Fruit fly (Drosophila melanogaster) whole organism, prepupa: ENCODE results near the gene Tcs6.

ENCODE experiments used
- Blimp-1 ChIP-seq: fragments of 200-800 bp; sonication (Bioruptor generic); optimal IDR thresholded peaks from 3 replicates; lab custom pipeline; 2017; ENCODE audit warnings: missing biosample characterization, missing genetic modification characterization, mild to moderate bottlenecking, moderate library complexity, missing genetic modification reagents
- CG10631 ChIP-seq: fragments of 200-800 bp; sonication (Bioruptor generic); optimal IDR thresholded peaks from 2 replicates; lab custom pipeline; 2016; ENCODE audit warnings: missing biosample characterization, missing genetic modification characterization
- CG11294 ChIP-seq: fragments of 200-800 bp; sonication (Bioruptor generic); IDR thresholded peaks from 2 replicates; pipeline ENCODE4 v1.3.6; 2022; ENCODE audit warnings: missing biosample characterization, missing genetic modification characterization
- CG11762 ChIP-seq: fragments of 200-800 bp; sonication (Bioruptor generic); optimal IDR thresholded peaks from 3 replicates; lab custom pipeline; 2016; ENCODE audit warnings: missing biosample characterization, missing genetic modification characterization; ENCODE audit not compliant: insufficient read depth
- CG1621 ChIP-seq: fragments of 200-800 bp; sonication (Bioruptor generic); optimal IDR thresholded peaks from 3 replicates; lab custom pipeline; 2018; ENCODE audit warnings: missing biosample characterization, mild to moderate bottlenecking, missing genetic modification characterization
- CG3032 ChIP-seq: fragments of 200-800 bp; optimal IDR thresholded peaks from 2 replicates; lab custom pipeline; 2019; ENCODE audit warnings: missing biosample characterization, mild to moderate bottlenecking, missing genetic modification characterization, moderate library complexity
- CG34406 ChIP-seq: fragments of 200-800 bp; sonication (Bioruptor generic); optimal IDR thresholded peaks from 3 replicates; lab custom pipeline; 2016; ENCODE audit warnings: missing biosample characterization, missing genetic modification characterization
- CG4318 ChIP-seq: fragments of 200-800 bp; sonication (Bioruptor generic); optimal IDR thresholded peaks from 3 replicates; lab custom pipeline; 2017; ENCODE audit warnings: missing biosample characterization, mild to moderate bottlenecking, missing genetic modification characterization
- CG6163 ChIP-seq: fragments of 200-800 bp; sonication (Bioruptor generic); IDR thresholded peaks from 3 replicates; pipeline ENCODE4 v1.3.6; 2022; ENCODE audit warnings: missing biosample characterization, missing genetic modification characterization
- CG6276 ChIP-seq: fragments of 200-800 bp; sonication (Bioruptor generic); optimal IDR thresholded peaks from 2 replicates; lab custom pipeline; 2017; ENCODE audit warnings: missing biosample characterization, mild to moderate bottlenecking, missing genetic modification characterization
- CG6854 ChIP-seq: fragments of 200-800 bp; sonication (Bioruptor generic); optimal IDR thresholded peaks from 2 replicates; lab custom pipeline; 2017; ENCODE audit warnings: missing biosample characterization, mild to moderate bottlenecking, missing genetic modification characterization
- CG8319 ChIP-seq: fragments of 200-800 bp; sonication (Bioruptor generic); optimal IDR thresholded peaks from 3 replicates; lab custom pipeline; 2016; ENCODE audit warnings: missing biosample characterization, missing genetic modification characterization
- CG9139 ChIP-seq: fragments of 200-800 bp; sonication (Bioruptor generic); optimal IDR thresholded peaks from 3 replicates; lab custom pipeline; 2017; ENCODE audit warnings: missing biosample characterization, mild to moderate bottlenecking, missing genetic modification characterization
- Eip78C ChIP-seq: fragments of 200-800 bp; sonication (Bioruptor generic); peaks from one replicate; lab custom pipeline; 2016; ENCODE audit warnings: missing biosample characterization, missing genetic modification characterization
- Eip93F ChIP-seq: fragments of 200-800 bp; sonication (Bioruptor generic); optimal IDR thresholded peaks from 2 replicates; lab custom pipeline; 2016; ENCODE audit warnings: missing biosample characterization, mild to moderate bottlenecking, missing genetic modification characterization
- Ets21C ChIP-seq: fragments of 200-800 bp; sonication (Bioruptor generic); optimal IDR thresholded peaks from 3 replicates; lab custom pipeline; 2016; ENCODE audit warnings: missing biosample characterization, missing genetic modification characterization
- Ets96B ChIP-seq: fragments of 200-800 bp; optimal IDR thresholded peaks from 2 replicates; lab custom pipeline; 2019; ENCODE audit warnings: missing biosample characterization, mild to moderate bottlenecking, missing genetic modification characterization, moderate library complexity
- Lpt ChIP-seq: fragments of 200-800 bp; sonication (Bioruptor generic); optimal IDR thresholded peaks from 3 replicates; lab custom pipeline; 2016; ENCODE audit warnings: missing biosample characterization, missing genetic modification characterization
- Met ChIP-seq: fragments of 200-800 bp; sonication (Bioruptor generic); optimal IDR thresholded peaks from 3 replicates; lab custom pipeline; 2016; ENCODE audit warnings: missing biosample characterization, missing genetic modification characterization
- Sox102F ChIP-seq: fragments of 200-800 bp; sonication (Bioruptor generic); optimal IDR thresholded peaks from 2 replicates; lab custom pipeline; 2016; ENCODE audit warnings: missing biosample characterization, mild to moderate bottlenecking, missing genetic modification characterization
- Sox14 ChIP-seq: fragments of 200-800 bp; sonication (Bioruptor generic); optimal IDR thresholded peaks from 3 replicates; lab custom pipeline; 2016; ENCODE audit warnings: missing biosample characterization, missing genetic modification characterization
- Sox15 ChIP-seq: fragments of 200-800 bp; sonication (Bioruptor generic); optimal IDR thresholded peaks from 3 replicates; lab custom pipeline; 2016; ENCODE audit warnings: missing biosample characterization, missing genetic modification characterization
- achi ChIP-seq: fragments of 200-800 bp; sonication (Bioruptor generic); optimal IDR thresholded peaks from 3 replicates; lab custom pipeline; 2016; ENCODE audit warnings: missing biosample characterization, missing genetic modification characterization
- acj6 ChIP-seq: fragments of 200-800 bp; sonication (Bioruptor generic); optimal IDR thresholded peaks from 3 replicates; lab custom pipeline; 2016; ENCODE audit warnings: missing biosample characterization, missing genetic modification characterization
- cyc ChIP-seq: fragments of 200-800 bp; sonication (Bioruptor generic); optimal IDR thresholded peaks from 3 replicates; lab custom pipeline; 2016; ENCODE audit warnings: missing biosample characterization, missing genetic modification characterization
- dsx ChIP-seq: fragments of 200-800 bp; optimal IDR thresholded peaks from 3 replicates; lab custom pipeline; 2019; ENCODE audit warnings: missing biosample characterization, mild to moderate bottlenecking, missing genetic modification characterization, moderate library complexity; ENCODE audit not compliant: poor library complexity, severe bottlenecking
- esn ChIP-seq: fragments of 200-800 bp; sonication (Bioruptor generic); optimal IDR thresholded peaks from 2 replicates; lab custom pipeline; 2016; ENCODE audit warnings: missing biosample characterization, mild to moderate bottlenecking, missing genetic modification characterization, moderate library complexity
- net ChIP-seq: fragments of 200-800 bp; sonication (Bioruptor generic); optimal IDR thresholded peaks from 3 replicates; lab custom pipeline; 2016; ENCODE audit warnings: missing biosample characterization, missing genetic modification characterization
- pdm3 ChIP-seq: fragments of 200-800 bp; sonication (Bioruptor generic); optimal IDR thresholded peaks from 3 replicates; lab custom pipeline; 2016; ENCODE audit warnings: missing biosample characterization, missing genetic modification characterization
- salr ChIP-seq, 2 experiments: fragments of 200-800 bp; sonication (Bioruptor generic); optimal IDR thresholded peaks; 3 replicates each; lab custom pipeline; 2016 to 2018; ENCODE audit warnings: missing biosample characterization in 2 of 2, missing genetic modification characterization in 2 of 2, mild to moderate bottlenecking in 1 of 2
- topi ChIP-seq: fragments of 200-800 bp; sonication (Bioruptor generic); optimal IDR thresholded peaks from 3 replicates; lab custom pipeline; 2016; ENCODE audit warnings: missing biosample characterization, missing genetic modification characterization
- vri ChIP-seq: fragments of 200-800 bp; sonication (Bioruptor generic); optimal IDR thresholded peaks from 3 replicates; lab custom pipeline; 2016; ENCODE audit warnings: missing biosample characterization, mild to moderate bottlenecking, missing genetic modification characterization

The Tcs6 gene

DNA sequence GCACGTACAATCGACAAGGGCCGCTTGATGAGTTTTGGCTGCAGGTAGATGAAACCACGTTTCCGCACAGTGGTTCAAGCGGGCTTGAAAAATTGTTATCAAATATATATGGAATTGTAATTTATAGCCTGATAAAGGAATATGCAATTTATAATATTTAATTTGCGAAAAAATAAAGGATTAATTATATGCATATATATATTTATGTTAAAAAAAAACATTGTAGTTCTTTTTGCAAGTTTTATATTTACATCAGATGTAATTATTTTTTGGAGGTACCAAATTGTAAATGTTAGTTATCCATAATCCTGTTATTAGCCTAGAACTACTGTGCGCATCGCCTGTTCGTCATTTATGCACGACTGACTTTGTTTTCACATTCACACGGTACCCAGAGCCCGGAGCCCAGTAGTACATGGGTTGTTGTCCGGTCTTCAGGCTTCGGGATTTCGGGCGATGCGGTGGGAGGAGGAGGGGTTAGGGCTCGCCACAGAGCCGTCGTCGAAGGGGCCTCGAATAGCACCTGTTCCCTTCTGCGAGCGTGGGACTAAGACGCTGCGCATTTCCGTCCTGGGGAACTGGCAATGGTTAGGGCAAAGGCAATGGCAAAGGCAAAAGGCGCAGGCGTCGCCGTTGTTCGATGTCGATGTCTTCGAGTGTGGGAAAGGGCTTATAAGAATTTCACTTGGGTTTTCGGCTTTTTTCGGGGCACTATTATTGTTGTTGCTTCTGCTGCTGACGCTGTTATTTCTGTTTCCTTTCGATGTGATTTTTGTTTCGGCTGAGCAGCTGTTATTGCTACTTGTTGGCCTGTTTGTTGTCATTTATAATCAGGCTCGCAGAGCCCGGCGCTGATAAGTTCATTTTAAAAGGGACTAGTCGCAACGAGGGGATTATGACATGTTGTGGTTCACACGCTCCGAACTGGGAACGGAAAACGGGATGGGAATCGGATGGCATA lies 40.0 kb downstream of the Tcs6 start (continued):
- TF ChIP-seq topi: peak; percentile 84
- peak; percentile 91 for TF ChIP-seq CG9139 (GFP tag; lab: Kevin White, UChicago)
- peak; percentile 75 for TF ChIP-seq CG6276
- peak; percentile 69 for TF ChIP-seq pdm3
- peak; percentile 70 for TF ChIP-seq Sox14 (GFP tag; lab: Kevin White, UChicago)
- peak; percentile 94 for TF ChIP-seq CG34406 (GFP tag; lab: Kevin White, UChicago)
- peak; percentile 81 for TF ChIP-seq CG4318 (GFP tag; lab: Kevin White, UChicago)
- peak; percentile 90 for TF ChIP-seq net (GFP tag; lab: Kevin White, UChicago)
- peak; percentile 81 for TF ChIP-seq CG11762 (GFP tag; lab: Kevin White, UChicago)
- TF ChIP-seq Sox102F: peak; percentile 82
- TF ChIP-seq Met (GFP tag; lab: Kevin White, UChicago): peak; percentile 84
- TF ChIP-seq esn (GFP tag; lab: Kevin White, UChicago): peak; percentile 92
- peak; percentile 64 for TF ChIP-seq vri (GFP tag; lab: Kevin White, UChicago)
- TF ChIP-seq Eip93F (GFP tag; lab: Kevin White, UChicago): peak; percentile 56
- TF ChIP-seq acj6 (GFP tag; lab: Kevin White, UChicago): peak; percentile 92
- peak; percentile 90 for TF ChIP-seq CG6854 (GFP tag; lab: Kevin White, UChicago)
- peak; percentile 95 for TF ChIP-seq CG3032 (tag; lab: Kevin White, UChicago)

DNA sequence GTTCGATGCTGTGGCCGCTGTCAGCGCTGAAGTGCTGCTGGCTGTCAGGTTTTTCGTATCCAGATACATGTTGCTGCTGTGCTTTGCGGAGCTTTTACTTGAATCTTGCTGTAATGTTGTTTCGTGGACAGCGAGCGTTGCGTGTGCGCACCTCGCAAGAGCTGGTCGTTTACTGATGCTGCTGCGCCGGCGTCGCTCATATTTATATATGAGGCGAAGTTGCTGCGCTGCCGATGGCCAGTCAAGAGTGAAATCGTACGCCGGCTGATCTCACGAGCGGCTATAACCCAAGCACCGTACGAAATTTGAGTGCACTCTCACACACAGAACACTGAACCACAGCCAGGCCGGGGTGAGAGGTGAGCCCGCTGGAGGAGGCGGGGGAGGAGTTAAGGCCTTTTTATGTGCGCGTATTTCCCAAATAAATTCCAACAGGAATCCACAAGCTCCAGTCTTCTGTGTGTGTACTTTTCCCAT lies 40.7 kb downstream of the Tcs6 start:
- 0 out of 3 replicates have a peak, but pooled peaks have one; percentile 27 for TF ChIP-seq CG6163 (GFP tag; lab: Robert Waterston, UW)
- TF ChIP-seq Lpt (GFP tag; lab: Kevin White, UChicago): no peak

DNA sequence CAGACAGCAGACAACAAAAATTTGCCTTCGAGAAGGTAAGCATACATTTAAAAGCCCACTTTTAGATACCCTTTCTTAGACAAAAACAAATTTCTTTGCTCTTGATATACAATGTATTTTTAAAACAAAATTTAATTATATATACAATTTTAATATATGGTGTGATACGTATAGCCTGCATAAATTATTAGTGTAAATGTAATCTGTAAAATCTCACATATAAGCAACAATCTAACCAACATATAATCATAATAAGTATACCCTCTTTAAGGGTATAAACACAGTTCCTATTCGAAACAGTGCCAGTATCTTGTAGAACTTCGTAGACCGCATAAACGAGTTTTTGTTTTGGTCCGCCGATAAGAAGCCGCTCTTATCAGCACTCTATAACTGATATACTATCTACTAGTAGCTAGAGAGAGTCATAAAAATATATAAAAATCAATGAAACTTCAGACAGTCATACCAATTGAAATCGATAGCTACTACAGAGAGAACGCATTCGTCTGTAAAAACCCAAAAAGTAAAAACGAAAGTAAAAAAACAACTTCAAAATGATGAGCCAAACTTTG lies 43.7 kb downstream of the Tcs6 start, which contains the start of gene Kaz-m1:
Gene Kaz-m1 (plus strand): TSS at position 460 of the 572 bp plus-strand sequence.
- peak; percentile 22 for TF ChIP-seq dsx
- peak; percentile 27 for TF ChIP-seq Eip78C
- TF ChIP-seq CG10631 (GFP tag; lab: Kevin White, UChicago): peak; percentile 28
- TF ChIP-seq Blimp-1 (GFP tag; lab: Kevin White, UChicago): no peak
- TF ChIP-seq esn (GFP tag; lab: Kevin White, UChicago): no peak
- no peak for TF ChIP-seq achi (GFP tag; lab: Kevin White, UChicago)
- peak; percentile 29 for TF ChIP-seq CG3032 (tag; lab: Kevin White, UChicago)
- TF ChIP-seq Ets96B: peak; percentile 22
- TF ChIP-seq CG1621 (tag; lab: Kevin White, UChicago): no peak
- TF ChIP-seq, all 60 proteins: peak for 5

DNA sequence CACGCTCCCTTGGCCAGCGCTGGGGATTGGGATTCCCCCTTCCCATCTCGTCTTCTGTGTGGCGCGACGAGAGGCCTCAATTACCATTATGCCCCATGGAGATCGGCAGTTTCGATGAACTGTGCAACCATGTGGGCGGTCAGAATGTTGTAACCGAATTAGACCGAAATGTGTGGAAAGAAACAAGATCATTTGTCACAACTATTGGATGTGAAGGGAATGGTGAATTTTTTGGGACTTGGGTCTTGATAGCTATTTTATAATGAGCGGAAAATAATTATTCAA lies 44.4 kb downstream of the Tcs6 start:
- TF ChIP-seq CG11294 (GFP tag; lab: Robert Waterston, UW): no peak
- TF ChIP-seq Blimp-1 (GFP tag; lab: Kevin White, UChicago): no peak
- TF ChIP-seq Ets21C (GFP tag; lab: Kevin White, UChicago): no peak
- TF ChIP-seq CG3032 (tag; lab: Kevin White, UChicago): no peak
- no peak for TF ChIP-seq cyc (GFP tag; lab: Kevin White, UChicago)
- TF ChIP-seq Sox15 (GFP tag; lab: Kevin White, UChicago): no peak
- no peak for TF ChIP-seq CG4318 (GFP tag; lab: Kevin White, UChicago)
- TF ChIP-seq CG6276: no peak
- no peak for TF ChIP-seq Eip93F (GFP tag; lab: Kevin White, UChicago)
- TF ChIP-seq esn (GFP tag; lab: Kevin White, UChicago): no peak
- TF ChIP-seq Sox14 (GFP tag; lab: Kevin White, UChicago): no peak
- TF ChIP-seq Met (GFP tag; lab: Kevin White, UChicago): no peak
- TF ChIP-seq Sox102F: no peak
- TF ChIP-seq salr (GFP tag; optimal IDR thresholded peaks at IDR 0.05; lab: Kevin White, UChicago): no peak
- TF ChIP-seq CG6163 (GFP tag; lab: Robert Waterston, UW): no peak
- no peak for TF ChIP-seq CG8319 (GFP tag; lab: Kevin White, UChicago)
- TF ChIP-seq achi (GFP tag; lab: Kevin White, UChicago): no peak
